Fruit fly (Drosophila melanogaster) whole organism, embryonic: ENCODE measurements around the gene CG13670.
A peak's percentile ranks its signal among the peaks of the same experiment; 100 is the strongest.

Source experiments
- Atf6 ChIP-seq: fragments of 200-800 bp; sonication (Bioruptor generic); IDR thresholded peaks from 2 replicates; pipeline ENCODE4 v1.3.6; 2022; ENCODE audit warnings: missing biosample characterization, missing genetic modification characterization
- Awh ChIP-seq: fragments of 200-800 bp; sonication (Bioruptor generic); IDR thresholded peaks from 2 replicates; pipeline ENCODE4, ENCODE4 v1.3.6; 2022; ENCODE audit warnings: missing biosample characterization, missing genetic modification characterization
- CG11723 ChIP-seq: fragments of 200-800 bp; sonication (Bioruptor generic); optimal IDR thresholded peaks from 2 replicates; lab custom pipeline; 2017; ENCODE audit warnings: missing biosample characterization, mild to moderate bottlenecking, missing genetic modification characterization
- CG12104 ChIP-seq: fragments of 200-800 bp; sonication (Bioruptor generic); optimal IDR thresholded peaks from 3 replicates; lab custom pipeline; 2016; ENCODE audit warnings: missing biosample characterization, missing genetic modification characterization
- CG14050 ChIP-seq: fragments of 200-800 bp; sonication (Bioruptor generic); IDR thresholded peaks from 3 replicates; pipeline ENCODE4 v1.3.6; 2022; ENCODE audit warnings: missing biosample characterization, missing genetic modification characterization
- CG15269 ChIP-seq: fragments of 200-800 bp; sonication (Bioruptor generic); optimal IDR thresholded peaks from 2 replicates; lab custom pipeline; 2018; ENCODE audit warnings: missing biosample characterization, mild to moderate bottlenecking, missing genetic modification characterization, moderate library complexity
- CG2199 ChIP-seq: fragments of 200-800 bp; sonication (Bioruptor generic); IDR thresholded peaks from 3 replicates; pipeline ENCODE4 v1.3.6; 2022; ENCODE audit warnings: missing biosample characterization, missing genetic modification characterization
- CG2678 ChIP-seq: fragments of 200-800 bp; sonication (Bioruptor generic); optimal IDR thresholded peaks from 3 replicates; lab custom pipeline; 2019; ENCODE audit warnings: missing biosample characterization, mild to moderate bottlenecking, missing genetic modification characterization, moderate library complexity
- CG2875 ChIP-seq: fragments of 200-800 bp; sonication (Bioruptor generic); optimal IDR thresholded peaks from 2 replicates; lab custom pipeline; 2017; ENCODE audit warnings: missing biosample characterization, mild to moderate bottlenecking, missing genetic modification characterization, missing genetic modification reagents
- CG31388 ChIP-seq: fragments of 200-800 bp; sonication (Bioruptor generic); optimal IDR thresholded peaks from 2 replicates; lab custom pipeline; 2016; ENCODE audit warnings: missing biosample characterization, missing genetic modification characterization
- CG34376 ChIP-seq: fragments of 200-800 bp; sonication (Bioruptor generic); optimal IDR thresholded peaks from 2 replicates; lab custom pipeline; 2018; ENCODE audit warnings: missing biosample characterization, mild to moderate bottlenecking, missing genetic modification characterization
- CG3847 ChIP-seq: fragments of 200-800 bp; sonication (Bioruptor generic); IDR thresholded peaks from 2 replicates; pipeline ENCODE4 v1.3.6; 2022; ENCODE audit warnings: missing biosample characterization, missing genetic modification characterization
- CG6272 ChIP-seq: fragments of 200-800 bp; sonication (Bioruptor generic); IDR thresholded peaks from 2 replicates; pipeline ENCODE4 v1.3.6; 2022; ENCODE audit warnings: missing biosample characterization, missing genetic modification characterization
- CG7928 ChIP-seq: fragments of 200-800 bp; sonication (Bioruptor generic); optimal IDR thresholded peaks from 2 replicates; lab custom pipeline; 2017; ENCODE audit warnings: missing biosample characterization, mild to moderate bottlenecking, missing genetic modification characterization
- CG8290 ChIP-seq, 3 experiments: fragments of 200-800 bp; sonication (Bioruptor generic); optimal IDR thresholded peaks; 2 replicates each; lab custom pipeline; 2016 to 2019; ENCODE audit warnings: missing biosample characterization in 3 of 3, missing genetic modification characterization in 3 of 3, mild to moderate bottlenecking in 2 of 3, moderate library complexity in 1 of 3
- CG8944 ChIP-seq: fragments of 200-800 bp; sonication (Bioruptor generic); optimal IDR thresholded peaks from 3 replicates; lab custom pipeline; 2016; ENCODE audit warnings: missing biosample characterization, missing genetic modification characterization
- CG9437 ChIP-seq: fragments of 200-800 bp; sonication (Bioruptor generic); optimal IDR thresholded peaks from 2 replicates; lab custom pipeline; 2018; ENCODE audit warnings: missing biosample characterization, mild to moderate bottlenecking, missing genetic modification characterization
- CG9797 ChIP-seq: fragments of 200-800 bp; sonication (Bioruptor generic); optimal IDR thresholded peaks from 3 replicates; lab custom pipeline; 2018; ENCODE audit warnings: missing biosample characterization, mild to moderate bottlenecking, missing genetic modification characterization
- Camta ChIP-seq: fragments of 200-800 bp; sonication (Bioruptor generic); optimal IDR thresholded peaks from 2 replicates; lab custom pipeline; 2016; ENCODE audit warnings: missing biosample characterization, missing genetic modification characterization
- D ChIP-seq, 2 experiments: fragments of 200-800 bp in 1 of 2; fragments of >200 bp in 1 of 2; sonication (Bioruptor generic) in 1 of 2; optimal IDR thresholded peaks; 2 replicates in 1 of 2; 3 replicates in 1 of 2; lab custom pipeline; 2017; ENCODE audit warnings: mild to moderate bottlenecking in 1 of 2, missing biosample characterization in 1 of 2, missing genetic modification characterization in 1 of 2, missing genetic modification reagents in 1 of 2
- Dp ChIP-seq: fragments of 200-800 bp; sonication (Bioruptor generic); optimal IDR thresholded peaks from 2 replicates; lab custom pipeline; 2018; ENCODE audit warnings: missing biosample characterization, mild to moderate bottlenecking, missing genetic modification characterization, moderate library complexity
- HLH3B ChIP-seq: fragments of 200-800 bp; sonication (Bioruptor generic); IDR thresholded peaks from 2 replicates; pipeline ENCODE4 v1.3.6; 2022; ENCODE audit warnings: missing biosample characterization, missing genetic modification characterization
- Hand ChIP-seq: fragments of 200-800 bp; sonication (Bioruptor generic); optimal IDR thresholded peaks from 2 replicates; lab custom pipeline; 2017; ENCODE audit warnings: mild to moderate bottlenecking, missing biosample characterization, missing genetic modification reagents, missing genetic modification characterization
- MTF-1 ChIP-seq: fragments of 200-800 bp; sonication (Bioruptor generic); optimal IDR thresholded peaks from 2 replicates; lab custom pipeline; 2018; ENCODE audit warnings: missing biosample characterization, mild to moderate bottlenecking, missing genetic modification characterization, borderline replicate concordance
- Optix ChIP-seq: fragments of 200-800 bp; sonication (Bioruptor generic); IDR thresholded peaks from 3 replicates; pipeline ENCODE4 v1.3.6; 2022; ENCODE audit warnings: missing biosample characterization, missing genetic modification characterization
- Poxn ChIP-seq: fragments of 200-800 bp; sonication (Bioruptor generic); IDR thresholded peaks from 2 replicates; pipeline ENCODE4 v1.3.6; 2022; ENCODE audit warnings: missing biosample characterization, missing genetic modification characterization
- Sry-δ ChIP-seq: fragments of 200-800 bp; sonication (Bioruptor generic); optimal IDR thresholded peaks from 2 replicates; lab custom pipeline; 2016; ENCODE audit warnings: missing biosample characterization, missing genetic modification characterization
- Tbp ChIP-seq: fragments of >200 bp; optimal IDR thresholded peaks from 2 replicates; lab custom pipeline; 2018; ENCODE audit warnings: missing biosample characterization, missing genetic modification characterization
- Xbp1 ChIP-seq: fragments of 200-800 bp; sonication (Bioruptor generic); optimal IDR thresholded peaks from 3 replicates; lab custom pipeline; 2016; ENCODE audit warnings: missing biosample characterization, mild to moderate bottlenecking, missing genetic modification characterization
- bowl ChIP-seq: fragments of 200-800 bp; sonication (Bioruptor generic); IDR thresholded peaks from 2 replicates; pipeline ENCODE4 v1.3.6; 2022; ENCODE audit warnings: missing biosample characterization, missing genetic modification characterization
- cg ChIP-seq: fragments of 200-800 bp; sonication (Bioruptor generic); optimal IDR thresholded peaks from 3 replicates; lab custom pipeline; 2019; ENCODE audit warnings: missing biosample characterization, mild to moderate bottlenecking, missing genetic modification characterization, moderate library complexity
- dpn ChIP-seq, 2 experiments: fragments of 200-800 bp; sonication (Bioruptor generic); optimal IDR thresholded peaks; 3 replicates each; lab custom pipeline; 2016; ENCODE audit warnings: missing biosample characterization in 2 of 2, missing genetic modification characterization in 2 of 2
- gce ChIP-seq: fragments of 200-800 bp; sonication (Bioruptor generic); IDR thresholded peaks from 3 replicates; pipeline ENCODE4 v1.3.6; 2022; ENCODE audit warnings: missing biosample characterization, missing genetic modification characterization
- gcm2 ChIP-seq: fragments of 200-800 bp; sonication (Bioruptor generic); optimal IDR thresholded peaks from 2 replicates; lab custom pipeline; 2016; ENCODE audit warnings: missing biosample characterization, missing genetic modification characterization
- grn ChIP-seq: fragments of 200-800 bp; sonication (Bioruptor generic); optimal IDR thresholded peaks from 3 replicates; lab custom pipeline; 2017; ENCODE audit warnings: missing biosample characterization, missing genetic modification characterization
- h ChIP-seq: fragments of >200 bp; optimal IDR thresholded peaks from 2 replicates; lab custom pipeline; 2017
- ham ChIP-seq: fragments of 200-800 bp; sonication (Bioruptor generic); IDR thresholded peaks from 2 replicates; pipeline ENCODE4 v1.3.6; 2022; ENCODE audit warnings: missing biosample characterization, missing genetic modification characterization
- hb ChIP-seq: fragments of 200-800 bp; sonication (Bioruptor generic); IDR thresholded peaks from 3 replicates; pipeline ENCODE4 v1.3.6; 2022; ENCODE audit warnings: missing biosample characterization, missing genetic modification characterization; ENCODE audit not compliant: partially characterized antibody
- lilli ChIP-seq: fragments of 200-800 bp; sonication (Bioruptor generic); optimal IDR thresholded peaks from 3 replicates; lab custom pipeline; 2016; ENCODE audit warnings: missing biosample characterization, missing genetic modification characterization
- mam ChIP-seq: fragments of 200-800 bp; sonication (Bioruptor generic); optimal IDR thresholded peaks from 3 replicates; lab custom pipeline; 2016; ENCODE audit warnings: missing biosample characterization, missing genetic modification characterization
- peb ChIP-seq: fragments of 200-800 bp; sonication (Bioruptor generic); IDR thresholded peaks from 2 replicates; pipeline ENCODE4 v1.3.6; 2022; ENCODE audit warnings: missing biosample characterization, missing genetic modification characterization
- pho ChIP-seq: fragments of 200-800 bp; sonication (Bioruptor generic); optimal IDR thresholded peaks from 2 replicates; lab custom pipeline; 2016; ENCODE audit warnings: missing biosample characterization, missing genetic modification characterization
- prd ChIP-seq, 3 experiments: fragments of >200 bp in 2 of 3; fragments of 200-800 bp in 1 of 3; sonication (Bioruptor generic) in 1 of 3; optimal IDR thresholded peaks in 2 of 3; IDR thresholded peaks in 1 of 3; 2 replicates in 2 of 3; 3 replicates in 1 of 3; pipeline versions ENCODE4 v1.3.6 to Lab custom; 2017 to 2022; ENCODE audit warnings: missing biosample characterization in 1 of 3, missing genetic modification characterization in 1 of 3
- rib ChIP-seq: fragments of 200-800 bp; sonication (Bioruptor generic); IDR thresholded peaks from 2 replicates; pipeline ENCODE4 v1.3.6; 2022; ENCODE audit warnings: missing biosample characterization, missing genetic modification characterization
- sd ChIP-seq: fragments of 200-800 bp; sonication (Bioruptor generic); optimal IDR thresholded peaks from 3 replicates; lab custom pipeline; 2018; ENCODE audit warnings: missing biosample characterization, mild to moderate bottlenecking, missing genetic modification characterization, moderate library complexity
- sens-2 ChIP-seq: fragments of 200-800 bp; sonication (Bioruptor generic); IDR thresholded peaks from 2 replicates; pipeline ENCODE4 v1.3.6; 2022; ENCODE audit warnings: missing biosample characterization, missing genetic modification characterization
- sug ChIP-seq: fragments of 200-800 bp; optimal IDR thresholded peaks from 2 replicates; lab custom pipeline; 2019; ENCODE audit warnings: missing biosample characterization, mild to moderate bottlenecking, missing genetic modification characterization, moderate library complexity
- tin ChIP-seq: fragments of 200-800 bp; sonication (Bioruptor generic); optimal IDR thresholded peaks from 3 replicates; lab custom pipeline; 2016; ENCODE audit warnings: missing biosample characterization, missing genetic modification characterization
- tll ChIP-seq, 2 experiments: fragments of 200-800 bp in 1 of 2; fragments of >200 bp in 1 of 2; sonication (Bioruptor generic) in 1 of 2; optimal IDR thresholded peaks; 2 replicates each; lab custom pipeline; 2017 to 2019; ENCODE audit warnings: missing biosample characterization in 2 of 2, missing genetic modification characterization in 2 of 2, mild to moderate bottlenecking in 1 of 2, moderate library complexity in 1 of 2
- wor ChIP-seq: fragments of 200-800 bp; sonication (Bioruptor generic); IDR thresholded peaks from 2 replicates; pipeline ENCODE4 v1.3.6; 2022; ENCODE audit warnings: missing biosample characterization, missing genetic modification characterization
- yki ChIP-seq: fragments of >200 bp; optimal IDR thresholded peaks from 3 replicates; lab custom pipeline; 2018
- zf30C ChIP-seq: fragments of 200-800 bp; sonication (Bioruptor generic); optimal IDR thresholded peaks from 3 replicates; lab custom pipeline; 2018; ENCODE audit warnings: missing biosample characterization, mild to moderate bottlenecking, missing genetic modification characterization

Gene CG13670

DNA sequence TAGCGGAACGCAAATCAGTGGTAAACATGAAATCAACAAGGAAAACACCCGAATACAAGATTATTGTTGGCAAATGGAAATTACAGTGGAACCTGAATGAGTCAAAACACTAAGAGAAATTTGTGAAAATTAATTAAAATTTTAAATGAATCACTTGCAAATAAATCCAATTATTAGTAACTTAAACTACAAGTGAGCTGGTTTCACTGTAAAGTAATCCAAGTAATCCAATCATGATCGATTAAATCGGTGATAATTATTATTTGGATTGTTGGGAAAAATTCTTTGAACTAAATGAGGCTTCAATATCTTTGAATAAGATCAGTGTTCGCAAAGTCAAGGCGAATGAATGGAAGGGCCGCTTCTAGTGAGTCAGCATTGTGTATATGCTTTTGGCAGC, 32.2 kb upstream of the CG13670 start (continued):
- TF ChIP-seq lilli (GFP tag; lab: Kevin White, UChicago) (peak; percentile 6), bowl (GFP tag; lab: Robert Waterston, UW) (no peak), h (lab: Kevin White, UChicago) (no peak), CG11723 (GFP tag; lab: Kevin White, UChicago) (no peak), CG12104 (GFP tag; lab: Kevin White, UChicago) (no peak), CG31388 (no peak), Hand (GFP tag; lab: Kevin White, UChicago) (no peak), Awh (GFP tag; lab: Robert Waterston, UW) (no peak), sens-2 (GFP tag; lab: Robert Waterston, UW) (no peak), Camta (GFP tag; lab: Kevin White, UChicago) (no peak), Sry-δ (no peak), CG15269 (tag; lab: Kevin White, UChicago) (peak; percentile 65), CG9437 (no peak), CG14050 (GFP tag; lab: Robert Waterston, UW) (no peak; the same call in 2 of the 3 replicates), CG6272 (no peak), CG8290 (GFP tag; optimal IDR thresholded peaks at IDR 0.05; lab: Kevin White, UChicago) (no peak), CG8290 (tag; optimal IDR thresholded peaks at IDR 0.05; lab: Kevin White, UChicago) (no peak), cg (GFP tag; lab: Kevin White, UChicago) (no peak), Xbp1 (GFP tag; lab: Kevin White, UChicago) (peak; percentile 2), Dp (GFP tag; lab: Kevin White, UChicago) (no peak), tll (GFP tag; optimal IDR thresholded peaks at IDR 0.05; lab: Kevin White, UChicago) (no peak), MTF-1 (GFP tag; lab: Kevin White, UChicago) (no peak), Optix (GFP tag; lab: Robert Waterston, UW) (no peak), D (optimal IDR thresholded peaks at IDR 0.05; lab: Kevin White, UChicago) (no peak), D (GFP tag; optimal IDR thresholded peaks at IDR 0.05; lab: Kevin White, UChicago) (no peak), hb (no peak), peb (GFP tag; lab: Robert Waterston, UW) (no peak), Atf6 (peak; percentile 58), CG3847 (GFP tag; lab: Robert Waterston, UW) (no peak), ham (GFP tag; lab: Robert Waterston, UW) (no peak), wor (no peak), tin (GFP tag; lab: Kevin White, UChicago) (no peak), prd (optimal IDR thresholded peaks at IDR 0.05; lab: Kevin White, UChicago) (no peak), prd (GFP tag; IDR thresholded peaks at IDR 0.05; lab: Robert Waterston, UW) (no peak), Tbp (GFP tag; lab: Kevin White, UChicago) (no peak), CG8944 (GFP tag; lab: Kevin White, UChicago) (no peak), yki (lab: Kevin White, UChicago) (no peak), pho (GFP tag; lab: Kevin White, UChicago) (no peak), rib (GFP tag; lab: Robert Waterston, UW) (no peak), sug (tag; lab: Kevin White, UChicago) (peak; percentile 33), CG2678 (tag; lab: Kevin White, UChicago) (peak; percentile 48), CG34376 (GFP tag; lab: Kevin White, UChicago) (no peak), grn (GFP tag; lab: Kevin White, UChicago) (no peak), gcm2 (GFP tag; lab: Kevin White, UChicago) (no peak), dpn (GFP tag; optimal IDR thresholded peaks at IDR 0.05; lab: Kevin White, UChicago) (peak in 1 of 2 experiments; percentile 11), gce (GFP tag; lab: Robert Waterston, UW) (no peak), HLH3B (GFP tag; lab: Robert Waterston, UW) (no peak), Poxn (no peak), mam (GFP tag; lab: Kevin White, UChicago) (peak; percentile 24), sd (tag; lab: Kevin White, UChicago) (peak; percentile 51), zf30C (GFP tag; lab: Kevin White, UChicago) (no peak), CG7928 (GFP tag; lab: Kevin White, UChicago) (no peak), CG2199 (no peak), CG2875 (GFP tag; lab: Kevin White, UChicago) (no peak), CG9797 (GFP tag; lab: Kevin White, UChicago) (no peak)
